Fruit fly (Drosophila melanogaster) whole organism, adult: ENCODE results near the gene CG10428.

Experiments used
- CG12768 ChIP-seq: fragments of 200-800 bp; sonication (Bioruptor generic); optimal IDR thresholded peaks from 2 replicates; lab custom pipeline; 2017; ENCODE audit warnings: missing biosample characterization, missing genetic modification characterization, mild to moderate bottlenecking, moderate library complexity, missing genetic modification reagents
- CG14711 ChIP-seq: fragments of 200-800 bp; sonication (Bioruptor generic); optimal IDR thresholded peaks from 2 replicates; lab custom pipeline; 2018; ENCODE audit warnings: missing biosample characterization, mild to moderate bottlenecking, missing genetic modification characterization, moderate library complexity
- CG5204 ChIP-seq: fragments of 200-800 bp; sonication (Bioruptor generic); optimal IDR thresholded peaks from 2 replicates; lab custom pipeline; 2016; ENCODE audit warnings: missing biosample characterization, missing genetic modification characterization
- CG7101 ChIP-seq: fragments of 200-800 bp; sonication (Bioruptor generic); optimal IDR thresholded peaks from 2 replicates; lab custom pipeline; 2018; ENCODE audit warnings: missing biosample characterization, mild to moderate bottlenecking, missing genetic modification characterization, moderate library complexity
- Clk ChIP-seq: fragments of 200-800 bp; sonication (Bioruptor generic); optimal IDR thresholded peaks from 2 replicates; lab custom pipeline; 2017; ENCODE audit warnings: missing biosample characterization, missing genetic modification characterization
- Crg-1 ChIP-seq: fragments of 200-800 bp; sonication (Bioruptor generic); optimal IDR thresholded peaks from 2 replicates; lab custom pipeline; 2016; ENCODE audit warnings: missing biosample characterization, missing genetic modification characterization
- Hr96 ChIP-seq: fragments of 200-800 bp; sonication (Bioruptor generic); optimal IDR thresholded peaks from 2 replicates; lab custom pipeline; 2016; ENCODE audit warnings: missing biosample characterization, missing genetic modification characterization
- Mnt ChIP-seq: fragments of 200-800 bp; sonication (Bioruptor generic); optimal IDR thresholded peaks from 2 replicates; lab custom pipeline; 2016; ENCODE audit warnings: missing biosample characterization, mild to moderate bottlenecking, missing genetic modification characterization
- cnc ChIP-seq, 2 experiments: fragments of >200 bp; optimal IDR thresholded peaks; 2 replicates each; lab custom pipeline; 2017
- kay ChIP-seq: fragments of 200-800 bp; sonication (Bioruptor generic); peaks from one replicate; lab custom pipeline; 2016; ENCODE audit warnings: missing biosample characterization, missing genetic modification characterization, borderline replicate concordance
- pad ChIP-seq: fragments of 200-800 bp; sonication (Bioruptor generic); optimal IDR thresholded peaks from 3 replicates; lab custom pipeline; 2017; ENCODE audit warnings: missing biosample characterization, missing genetic modification characterization, mild to moderate bottlenecking, moderate library complexity, missing genetic modification reagents
- tj ChIP-seq: fragments of 200-800 bp; sonication (Bioruptor generic); optimal IDR thresholded peaks from 3 replicates; lab custom pipeline; 2017; ENCODE audit warnings: missing biosample characterization, mild to moderate bottlenecking, missing genetic modification characterization, moderate library complexity

dm6 chr2L:18943797-18944174 is 4.9 kb upstream of the CG10428 start, which contains the start of gene ssp3:
- TF ChIP-seq kay (no peak), tj (no peak), Clk (no peak), Mnt (GFP tag; lab: Kevin White, UChicago) (no peak), pad (GFP tag; lab: Kevin White, UChicago) (no peak), CG7101 (tag; lab: Kevin White, UChicago) (no peak), CG5204 (GFP tag; lab: Kevin White, UChicago) (no peak), Hr96 (GFP tag; lab: Kevin White, UChicago) (no peak), CG12768 (GFP tag; lab: Kevin White, UChicago) (no peak), CG14711 (tag; lab: Kevin White, UChicago) (no peak), cnc (optimal IDR thresholded peaks at IDR 0.05; lab: Kevin White, UChicago) (no peak), Crg-1 (no peak)
